Worm (Caenorhabditis elegans) whole organism, L4/young adult: ENCODE results near the gene grl-2.

Source experiments
- W03F9.2 ChIP-seq: fragments of 150-350 bp; optimal IDR thresholded peaks from 2 replicates; lab custom pipeline; 2014; ENCODE audit warnings: missing biosample characterization, missing genetic modification characterization
- dao-5 ChIP-seq: sonication (generic microtip); optimal IDR thresholded peaks from 2 replicates; lab custom pipeline; 2016; ENCODE audit warnings: missing genotype, missing genetic modification characterization, moderate library complexity, missing compliant biosample characterization
- him-1 ChIP-seq: sonication (generic microtip); optimal IDR thresholded peaks from 2 replicates; lab custom pipeline; 2016; ENCODE audit warnings: missing genotype, missing genetic modification reagents, missing genetic modification characterization, missing compliant biosample characterization

DNA sequence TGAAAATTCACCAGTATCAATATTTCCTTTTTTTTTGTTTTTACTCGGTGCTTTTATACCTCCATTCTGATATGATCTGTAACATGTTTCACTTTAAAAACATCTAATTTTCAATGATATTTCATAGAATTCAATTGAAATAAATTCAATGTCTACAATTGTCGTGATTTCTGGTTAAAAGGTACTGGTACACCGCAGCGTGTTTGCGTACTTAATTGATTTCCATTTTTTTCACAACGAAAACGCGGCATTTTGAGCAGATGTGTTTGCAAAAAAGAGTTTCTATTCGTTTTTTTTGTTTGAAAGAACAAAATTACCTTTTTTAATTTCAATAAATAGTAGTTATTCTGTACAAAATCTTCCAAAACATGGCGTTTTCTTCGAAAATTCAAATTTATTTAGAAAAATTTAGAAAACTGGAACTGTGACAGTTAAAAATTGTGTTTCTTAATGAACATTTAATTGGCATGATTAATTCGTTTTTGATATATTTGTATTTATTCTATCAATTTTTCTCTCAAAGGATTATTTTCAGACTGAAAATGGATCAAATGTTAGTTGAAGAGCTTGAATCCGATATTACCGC lies 25.8 kb downstream of the grl-2 start, which contains the start of gene pnn-1:
- TF ChIP-seq him-1 (tag; lab: Kevin White, UChicago): no peak
- no peak for TF ChIP-seq dao-5
- peak; percentile 29 for TF ChIP-seq W03F9.2 (tag; lab: Kevin White, UChicago)
